Fruit fly (Drosophila melanogaster): ENCODE data around the gene CG2841.

- no peak for TF ChIP-seq CG8478 (optimal IDR thresholded peaks at IDR 0.05)
- no peak for TF ChIP-seq CTCF (optimal IDR thresholded peaks at IDR 0.05)
Observed at dm6 chrX:2305842-2306300, 60.3 kb downstream of the CG2841 start.
